Fruit fly (Drosophila melanogaster) whole organism: ENCODE data around the gene mab-21.

Experiments
- pan ChIP-seq: fragments of >200 bp; optimal IDR thresholded peaks from 2 replicates; lab custom pipeline; 2017
- psq ChIP-seq: fragments of >200 bp; optimal IDR thresholded peaks from 2 replicates; lab custom pipeline; 2017
- usp ChIP-seq: fragments of >200 bp; optimal IDR thresholded peaks from 2 replicates; lab custom pipeline; 2017; ENCODE audit warnings: missing biosample characterization, missing genetic modification characterization, mixed read lengths

dm6 chrX:6039431-6040016 is 26.5 kb upstream of the mab-21 start, which contains the start of gene CG5937:
- TF ChIP-seq usp (GFP tag; lab: Kevin White, UChicago) (no peak), pan (no peak), psq (lab: Kevin White, UChicago) (no peak)
